Worm (Caenorhabditis elegans): ENCODE measurements around the gene F59E12.15.
A peak's percentile ranks its signal among the peaks of the same experiment; 100 is the strongest.
"Not testable (repeated sequence)": the region's sequence is repeated elsewhere in the genome, so short reads cannot be mapped to it uniquely, and the experiment has no call there.

Gene F59E12.15

DNA sequence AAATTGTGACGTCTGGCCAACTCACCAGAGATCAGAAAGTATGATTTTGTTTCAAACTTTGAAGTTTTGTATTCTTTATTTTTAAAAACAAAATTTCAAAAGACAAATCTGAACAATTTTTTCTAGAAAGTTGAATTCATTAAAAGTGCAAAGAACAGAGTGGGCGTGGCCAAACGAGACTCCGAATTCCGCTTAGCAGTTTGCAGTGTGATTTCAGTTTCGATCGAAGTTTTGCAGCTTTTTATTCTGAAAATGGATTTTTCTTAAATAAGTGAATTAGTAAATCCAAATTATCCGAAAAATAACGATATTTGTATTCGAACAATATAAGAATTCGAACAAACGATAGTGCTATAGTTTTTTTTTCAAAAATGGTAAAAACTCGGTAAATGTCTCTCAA, 5.3 kb upstream of the F59E12.15 start:
- TF ChIP-seq ham-2 (GFP tag; optimal IDR thresholded peaks at IDR 0.05) (no peak), hlh-1 (tag; optimal IDR thresholded peaks at IDR 0.05) (no peak), lsy-2 (tag; optimal IDR thresholded peaks at IDR 0.05) (no peak), nhr-76 (tag; optimal IDR thresholded peaks at IDR 0.05) (no peak), lin-32 (GFP tag; optimal IDR thresholded peaks at IDR 0.05) (no peak), M03D4.4 (tag; optimal IDR thresholded peaks at IDR 0.05) (no peak), sem-2 (GFP tag; optimal IDR thresholded peaks at IDR 0.05) (no peak), mep-1 (tag; optimal IDR thresholded peaks at IDR 0.05) (no peak), tbx-8 (GFP tag; optimal IDR thresholded peaks at IDR 0.05) (no peak), unc-62 (GFP tag; optimal IDR thresholded peaks at IDR 0.05) (no peak)

DNA sequence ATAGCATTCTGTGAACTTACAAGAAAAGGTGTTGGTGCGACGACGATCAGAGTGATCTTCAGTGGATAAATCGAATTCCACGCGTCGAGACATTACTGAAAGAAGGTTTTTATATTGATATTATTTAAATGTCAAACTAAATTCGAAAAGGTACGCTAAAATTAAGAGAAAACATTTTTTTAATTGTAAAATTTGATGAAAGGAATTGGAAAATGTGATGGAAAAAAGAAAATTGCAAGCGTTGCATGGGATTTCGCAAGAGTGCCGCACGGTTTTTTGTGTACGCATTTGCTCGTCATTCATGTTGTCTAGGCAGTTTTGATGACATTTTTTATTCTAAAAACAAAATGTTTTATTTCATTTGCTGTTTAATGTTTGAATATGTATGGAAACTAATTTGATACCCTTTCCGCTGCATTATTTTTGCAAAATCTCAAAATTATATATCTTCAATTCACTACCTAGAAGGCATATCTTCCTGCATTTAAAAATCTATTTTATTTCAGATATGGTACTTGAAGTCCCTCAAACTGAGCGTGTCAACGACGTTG, 2.8 kb upstream of the F59E12.15 start, which contains the start of the genes F59E12.6 and npl-4.1:
Gene F59E12.6, minus strand, starts transcription at position 101 of the 551 bp plus-strand sequence.
Gene npl-4.1, plus strand, starts transcription at position 501 of the 551 bp plus-strand sequence.
- not testable (repeated sequence) for TF ChIP-seq mls-2 (tag; optimal IDR thresholded peaks at IDR 0.05); ceh-83 (GFP tag; optimal IDR thresholded peaks at IDR 0.05); elt-1 (tag; optimal IDR thresholded peaks at IDR 0.05; ENCODE audit: borderline replicate concordance, insufficient read depth)

DNA sequence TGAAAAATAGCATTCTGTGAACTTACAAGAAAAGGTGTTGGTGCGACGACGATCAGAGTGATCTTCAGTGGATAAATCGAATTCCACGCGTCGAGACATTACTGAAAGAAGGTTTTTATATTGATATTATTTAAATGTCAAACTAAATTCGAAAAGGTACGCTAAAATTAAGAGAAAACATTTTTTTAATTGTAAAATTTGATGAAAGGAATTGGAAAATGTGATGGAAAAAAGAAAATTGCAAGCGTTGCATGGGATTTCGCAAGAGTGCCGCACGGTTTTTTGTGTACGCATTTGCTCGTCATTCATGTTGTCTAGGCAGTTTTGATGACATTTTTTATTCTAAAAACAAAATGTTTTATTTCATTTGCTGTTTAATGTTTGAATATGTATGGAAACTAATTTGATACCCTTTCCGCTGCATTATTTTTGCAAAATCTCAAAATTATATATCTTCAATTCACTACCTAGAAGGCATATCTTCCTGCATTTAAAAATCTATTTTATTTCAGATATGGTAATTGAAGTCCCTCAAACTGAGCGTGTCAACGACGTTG, 5.7 kb downstream of the F59E12.15 start, which contains the start of the genes eif-3.L and npl-4.2:
Gene eif-3.L, minus strand, starts transcription at position 101 of the 557 bp plus-strand sequence.
Gene npl-4.2, plus strand, starts transcription at position 507 of the 557 bp plus-strand sequence.
- TF ChIP-seq unc-120 (tag; optimal IDR thresholded peaks at IDR 0.05; ENCODE audit: poor library complexity, severe bottlenecking); nhr-76 (tag; optimal IDR thresholded peaks at IDR 0.05); zip-8 (tag; optimal IDR thresholded peaks at IDR 0.05): not testable (repeated sequence)

DNA sequence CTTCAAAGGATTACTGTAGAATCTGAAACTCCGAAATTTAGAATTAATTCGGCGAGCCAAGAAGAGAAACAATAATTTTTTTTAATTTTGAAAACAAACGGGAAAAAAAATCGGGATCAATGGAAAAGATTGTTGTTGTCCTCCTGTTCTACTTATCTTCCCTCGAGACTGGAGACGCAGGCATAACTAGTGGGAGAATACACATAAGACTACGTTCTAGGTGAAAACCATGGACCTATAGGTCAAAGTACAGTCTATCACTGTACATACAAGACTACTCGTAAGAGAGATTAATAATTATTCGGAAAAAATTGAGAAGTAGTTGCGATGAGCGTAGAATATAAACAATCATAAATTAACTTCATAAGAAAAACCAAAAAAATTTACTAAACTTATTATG, 8.9 kb downstream of the F59E12.15 start, which contains the start of gene dhs-6:
Gene dhs-6, minus strand, starts transcription at position 22 of the 400 bp plus-strand sequence.
- no peak for TF ChIP-seq ceh-43 (GFP tag; optimal IDR thresholded peaks at IDR 0.05)
- TF ChIP-seq ham-2 (GFP tag; optimal IDR thresholded peaks at IDR 0.05), result no peak
- TF ChIP-seq tbx-8 (GFP tag; optimal IDR thresholded peaks at IDR 0.05), result no peak
- TF ChIP-seq blmp-1 (tag; optimal IDR thresholded peaks at IDR 0.05), result no peak
- TF ChIP-seq sptf-1 (tag; optimal IDR thresholded peaks at IDR 0.05), result no peak
- TF ChIP-seq mab-5 (tag; optimal IDR thresholded peaks at IDR 0.05), result no peak
- TF ChIP-seq mls-2 (tag; optimal IDR thresholded peaks at IDR 0.05), result no peak
- no peak for TF ChIP-seq nhr-2 (tag; optimal IDR thresholded peaks at IDR 0.05)

DNA sequence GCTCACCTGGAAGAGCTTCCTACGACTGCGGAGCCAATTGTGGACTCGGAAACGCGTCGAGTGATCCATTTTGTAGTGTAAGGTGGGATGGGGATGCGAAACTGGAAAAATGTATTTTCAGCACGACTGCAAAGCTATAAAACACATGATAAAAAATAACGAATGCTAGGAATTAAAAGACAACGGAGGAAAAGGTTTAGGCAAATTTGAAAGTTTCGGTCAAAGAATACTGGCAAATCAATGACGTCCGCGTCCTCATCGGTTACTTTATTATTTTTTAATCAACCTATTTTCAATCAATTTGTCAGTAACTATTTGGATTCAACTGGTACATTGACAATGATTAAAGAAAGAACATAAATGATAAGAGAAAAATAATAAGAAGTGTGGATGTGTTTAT, 20.4 kb downstream of the F59E12.15 start, which contains the start of gene C17G10.7:
Gene C17G10.7, minus strand, starts transcription at position 101 of the 400 bp plus-strand sequence.
- TF ChIP-seq blmp-1 (tag; optimal IDR thresholded peaks at IDR 0.05) (no peak), drap-1 (GFP tag; optimal IDR thresholded peaks at IDR 0.05) (no peak), mls-2 (tag; optimal IDR thresholded peaks at IDR 0.05) (no peak), nhr-28 (tag; optimal IDR thresholded peaks at IDR 0.05) (no peak), nhr-237 (tag; optimal IDR thresholded peaks at IDR 0.05) (no peak)

DNA sequence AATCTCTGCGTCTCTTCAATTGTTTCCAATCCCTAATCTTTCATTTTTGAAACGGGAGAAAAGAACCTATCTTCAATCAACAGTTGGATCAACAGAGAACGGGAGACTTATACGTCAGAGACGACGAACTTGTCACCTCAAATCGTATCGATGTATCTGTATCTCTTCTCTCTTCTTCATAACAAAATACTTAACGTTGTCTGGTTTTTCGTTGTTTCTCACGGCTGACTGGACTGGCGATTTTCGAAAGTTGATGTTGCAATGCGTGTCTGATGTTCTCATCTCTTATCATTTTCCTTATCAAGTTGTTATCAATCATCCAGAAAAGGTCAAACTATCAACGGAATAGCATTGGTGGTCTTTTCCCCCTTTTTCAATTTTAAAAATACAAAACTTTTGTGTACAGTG, 22.6 kb downstream of the F59E12.15 start:
- TF ChIP-seq tbx-8 (GFP tag; optimal IDR thresholded peaks at IDR 0.05), result no peak
- TF ChIP-seq elt-3 (tag; optimal IDR thresholded peaks at IDR 0.05), result peak; percentile 84
- TF ChIP-seq unc-62 (GFP tag; optimal IDR thresholded peaks at IDR 0.05), result peak; percentile 57

DNA sequence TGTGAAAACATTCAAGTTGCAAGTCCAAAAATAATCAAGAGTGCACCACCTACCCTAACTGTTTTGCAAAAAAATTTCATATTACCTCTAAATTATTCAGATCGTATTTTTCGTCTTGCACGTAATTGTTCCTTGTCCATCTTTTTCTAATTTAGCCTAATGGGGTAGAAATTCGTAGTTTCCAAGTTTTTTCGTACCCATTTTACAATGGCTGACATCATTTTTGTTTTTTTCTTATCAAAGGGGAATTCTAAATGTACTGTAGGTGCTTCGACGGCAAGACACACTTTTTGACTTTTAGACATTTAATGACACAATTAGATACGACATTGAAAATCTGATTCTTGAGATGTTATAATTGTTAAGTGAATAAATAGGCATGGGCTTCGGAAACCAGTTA, 23.7 kb downstream of the F59E12.15 start:
- TF ChIP-seq unc-39 (tag; optimal IDR thresholded peaks at IDR 0.05) (no peak), unc-120 (tag; optimal IDR thresholded peaks at IDR 0.05; ENCODE audit: poor library complexity, severe bottlenecking) (no peak)
